Fruit fly (Drosophila melanogaster) whole organism, embryonic: ENCODE data around the gene CG2006.

Experiments
- ATbp ChIP-seq: fragments of 200-800 bp; sonication (Bioruptor generic); optimal IDR thresholded peaks from 2 replicates; lab custom pipeline; 2017; ENCODE audit warnings: missing biosample characterization, mild to moderate bottlenecking, missing genetic modification characterization, missing genetic modification reagents
- B-H2 ChIP-seq: fragments of 200-800 bp; sonication (Bioruptor generic); optimal IDR thresholded peaks from 2 replicates; lab custom pipeline; 2018; ENCODE audit warnings: missing biosample characterization, mild to moderate bottlenecking, missing genetic modification characterization
- CG10979 ChIP-seq: fragments of 200-800 bp; sonication (Bioruptor generic); optimal IDR thresholded peaks from 2 replicates; lab custom pipeline; 2018; ENCODE audit warnings: missing biosample characterization, mild to moderate bottlenecking, missing genetic modification characterization, moderate library complexity
- CG11247 ChIP-seq: fragments of 200-800 bp; sonication (Bioruptor generic); IDR thresholded peaks from 2 replicates; pipeline ENCODE4 v1.3.6; 2022; ENCODE audit warnings: missing biosample characterization, missing genetic modification characterization
- CG12391 ChIP-seq: fragments of 200-800 bp; sonication (Bioruptor generic); optimal IDR thresholded peaks from 3 replicates; lab custom pipeline; 2018; ENCODE audit warnings: missing biosample characterization, mild to moderate bottlenecking, missing genetic modification characterization, moderate library complexity
- CG12744 ChIP-seq: fragments of 200-800 bp; sonication (Bioruptor generic); optimal IDR thresholded peaks from 2 replicates; lab custom pipeline; 2016; ENCODE audit warnings: missing biosample characterization, missing genetic modification characterization
- CG13296 ChIP-seq: fragments of 200-800 bp; sonication (Bioruptor generic); optimal IDR thresholded peaks from 3 replicates; lab custom pipeline; 2018; ENCODE audit warnings: missing biosample characterization, mild to moderate bottlenecking, missing genetic modification characterization
- CG13775 ChIP-seq: fragments of 200-800 bp; sonication (Bioruptor generic); optimal IDR thresholded peaks from 3 replicates; lab custom pipeline; 2017; ENCODE audit warnings: missing biosample characterization, mild to moderate bottlenecking, missing genetic modification characterization
- CG1529 ChIP-seq: fragments of 200-800 bp; sonication (Bioruptor generic); optimal IDR thresholded peaks from 3 replicates; lab custom pipeline; 2018; ENCODE audit warnings: missing biosample characterization, missing genetic modification characterization
- CG17802 ChIP-seq: fragments of 200-800 bp; sonication (Bioruptor generic); optimal IDR thresholded peaks from 2 replicates; lab custom pipeline; 2018; ENCODE audit warnings: missing biosample characterization, mild to moderate bottlenecking, missing genetic modification characterization, moderate library complexity
- CG18011 ChIP-seq: fragments of 200-800 bp; sonication (Bioruptor generic); optimal IDR thresholded peaks from 2 replicates; lab custom pipeline; 2017; ENCODE audit warnings: missing biosample characterization, missing genetic modification characterization, mild to moderate bottlenecking, moderate library complexity, missing genotype
- CG1832 ChIP-seq: fragments of 200-800 bp; sonication (Bioruptor generic); optimal IDR thresholded peaks from 2 replicates; lab custom pipeline; 2017; ENCODE audit warnings: missing biosample characterization, mild to moderate bottlenecking, missing genetic modification characterization, inconsistent platforms
- CG18476 ChIP-seq: fragments of 200-800 bp; sonication (Bioruptor generic); optimal IDR thresholded peaks from 2 replicates; lab custom pipeline; 2016; ENCODE audit warnings: missing biosample characterization, mild to moderate bottlenecking, missing genetic modification characterization
- CG31224 ChIP-seq: fragments of 200-800 bp; sonication (Bioruptor generic); IDR thresholded peaks from 2 replicates; pipeline ENCODE4 v1.3.6; 2022; ENCODE audit warnings: missing biosample characterization, missing genetic modification characterization
- CG32532 ChIP-seq: fragments of 200-800 bp; sonication (Bioruptor generic); IDR thresholded peaks from 2 replicates; pipeline ENCODE4 v1.3.6; 2022; ENCODE audit warnings: missing biosample characterization, missing genetic modification characterization
- CG34224 ChIP-seq: fragments of 200-800 bp; sonication (Bioruptor generic); IDR thresholded peaks from 3 replicates; pipeline ENCODE4 v1.3.6; 2022; ENCODE audit warnings: missing biosample characterization, missing genetic modification characterization; ENCODE audit not compliant: partially characterized antibody
- CG7786 ChIP-seq: fragments of 200-800 bp; sonication (Bioruptor generic); optimal IDR thresholded peaks from 2 replicates; lab custom pipeline; 2016; ENCODE audit warnings: missing biosample characterization, missing genetic modification characterization
- CHES-1-like ChIP-seq: fragments of 200-800 bp; sonication (Bioruptor generic); optimal IDR thresholded peaks from 2 replicates; lab custom pipeline; 2016; ENCODE audit warnings: missing biosample characterization, missing genetic modification characterization
- Chrac-16 ChIP-seq: fragments of 200-800 bp; sonication (Bioruptor generic); optimal IDR thresholded peaks from 3 replicates; lab custom pipeline; 2016; ENCODE audit warnings: missing biosample characterization, missing genetic modification characterization
- CoRest ChIP-seq: fragments of 200-800 bp; sonication (Bioruptor generic); optimal IDR thresholded peaks from 3 replicates; lab custom pipeline; 2018; ENCODE audit warnings: missing biosample characterization, mild to moderate bottlenecking, missing genetic modification characterization, moderate library complexity
- Dad ChIP-seq: fragments of 200-800 bp; sonication (Bioruptor generic); optimal IDR thresholded peaks from 3 replicates; lab custom pipeline; 2016; ENCODE audit warnings: missing biosample characterization, missing genetic modification characterization
- Dbx ChIP-seq: fragments of 200-800 bp; sonication (Bioruptor generic); IDR thresholded peaks from 3 replicates; pipeline ENCODE4 v1.3.6; 2022; ENCODE audit warnings: missing biosample characterization, missing genetic modification characterization
- ERR ChIP-seq: fragments of 200-800 bp; sonication (Bioruptor generic); optimal IDR thresholded peaks from 2 replicates; lab custom pipeline; 2016; ENCODE audit warnings: missing biosample characterization, missing genetic modification characterization
- Fer3 ChIP-seq: fragments of 200-800 bp; sonication (Bioruptor generic); optimal IDR thresholded peaks from 2 replicates; lab custom pipeline; 2018; ENCODE audit warnings: missing biosample characterization, mild to moderate bottlenecking, missing genetic modification characterization, moderate library complexity
- Gsc ChIP-seq: fragments of 200-800 bp; sonication (Bioruptor generic); IDR thresholded peaks from 2 replicates; pipeline ENCODE4 v1.3.6; 2022; ENCODE audit warnings: missing biosample characterization, missing genetic modification characterization
- H2.0 ChIP-seq: fragments of 200-800 bp; sonication (Bioruptor generic); IDR thresholded peaks from 2 replicates; pipeline ENCODE4 v1.3.6; 2022; ENCODE audit warnings: missing biosample characterization, missing genetic modification characterization
- Mad ChIP-seq: fragments of 200-800 bp; sonication (Bioruptor generic); optimal IDR thresholded peaks from 2 replicates; lab custom pipeline; 2016; ENCODE audit warnings: missing biosample characterization, missing genetic modification characterization
- Vsx1 ChIP-seq: fragments of 200-800 bp; sonication (Bioruptor generic); optimal IDR thresholded peaks from 2 replicates; lab custom pipeline; 2017; ENCODE audit warnings: missing biosample characterization, mild to moderate bottlenecking, missing genetic modification characterization, missing genetic modification reagents
- abd-A ChIP-seq: fragments of 200-800 bp; sonication (Bioruptor generic); optimal IDR thresholded peaks from 3 replicates; lab custom pipeline; 2019; ENCODE audit warnings: missing biosample characterization, mild to moderate bottlenecking, missing genetic modification characterization, moderate library complexity
- cwo ChIP-seq: fragments of 200-800 bp; sonication (Bioruptor generic); optimal IDR thresholded peaks from 3 replicates; lab custom pipeline; 2017; ENCODE audit warnings: missing biosample characterization, missing genetic modification characterization, mild to moderate bottlenecking, moderate library complexity, missing genetic modification reagents
- dmrt11E ChIP-seq: fragments of 200-800 bp; sonication (Bioruptor generic); optimal IDR thresholded peaks from 3 replicates; lab custom pipeline; 2018; ENCODE audit warnings: missing biosample characterization, mild to moderate bottlenecking, missing genetic modification characterization, moderate library complexity
- dmrt99B ChIP-seq: fragments of 200-800 bp; sonication (Bioruptor generic); optimal IDR thresholded peaks from 2 replicates; lab custom pipeline; 2018; ENCODE audit warnings: missing biosample characterization, mild to moderate bottlenecking, missing genetic modification characterization, moderate library complexity
- en ChIP-seq: fragments of 200-800 bp; sonication (Bioruptor generic); optimal IDR thresholded peaks from 2 replicates; lab custom pipeline; 2016; ENCODE audit warnings: missing biosample characterization, missing genetic modification characterization
- gcm2 ChIP-seq: fragments of 200-800 bp; sonication (Bioruptor generic); optimal IDR thresholded peaks from 2 replicates; lab custom pipeline; 2016; ENCODE audit warnings: missing biosample characterization, missing genetic modification characterization
- jumu ChIP-seq: fragments of 200-800 bp; sonication (Bioruptor generic); optimal IDR thresholded peaks from 3 replicates; lab custom pipeline; 2016; ENCODE audit warnings: missing biosample characterization, missing genetic modification characterization
- ken ChIP-seq: fragments of 200-800 bp; sonication (Bioruptor generic); IDR thresholded peaks from 3 replicates; pipeline ENCODE4 v1.3.6; 2022; ENCODE audit warnings: missing biosample characterization, missing genetic modification characterization
- klu ChIP-seq: fragments of 200-800 bp; sonication (Bioruptor generic); IDR thresholded peaks from 2 replicates; pipeline ENCODE4 v1.3.6; 2022; ENCODE audit warnings: missing biosample characterization, missing genetic modification characterization
- lbe ChIP-seq: fragments of 200-800 bp; sonication (Bioruptor generic); optimal IDR thresholded peaks from 2 replicates; lab custom pipeline; 2016; ENCODE audit warnings: missing biosample characterization, mild to moderate bottlenecking, missing genetic modification characterization
- nerfin-1 ChIP-seq: fragments of 200-800 bp; sonication (Bioruptor generic); optimal IDR thresholded peaks from 3 replicates; lab custom pipeline; 2019; ENCODE audit warnings: missing biosample characterization, mild to moderate bottlenecking, missing genetic modification characterization, moderate library complexity
- nerfin-2 ChIP-seq: fragments of 200-800 bp; sonication (Bioruptor generic); IDR thresholded peaks from 2 replicates; pipeline ENCODE4 v1.3.6; 2022; ENCODE audit warnings: missing biosample characterization, missing genetic modification characterization; ENCODE audit not compliant: partially characterized antibody
- nmo ChIP-seq: fragments of 200-800 bp; sonication (Bioruptor generic); optimal IDR thresholded peaks from 2 replicates; lab custom pipeline; 2018; ENCODE audit warnings: missing biosample characterization, mild to moderate bottlenecking, missing genetic modification characterization, moderate library complexity
- phol ChIP-seq: fragments of 200-800 bp; sonication (Bioruptor generic); optimal IDR thresholded peaks from 3 replicates; lab custom pipeline; 2018; ENCODE audit warnings: missing biosample characterization, mild to moderate bottlenecking, missing genetic modification characterization, moderate library complexity
- pum ChIP-seq: fragments of 200-800 bp; sonication (Bioruptor generic); optimal IDR thresholded peaks from 2 replicates; lab custom pipeline; 2016; ENCODE audit warnings: missing biosample characterization, missing genetic modification characterization
- ranshi ChIP-seq: fragments of 200-800 bp; sonication (Bioruptor generic); IDR thresholded peaks from 2 replicates; pipeline ENCODE4 v1.3.6; 2022; ENCODE audit warnings: missing biosample characterization, missing genetic modification characterization
- sc ChIP-seq, 3 experiments: fragments of >200 bp in 2 of 3; fragments of 200-800 bp in 1 of 3; sonication (Bioruptor generic) in 1 of 3; optimal IDR thresholded peaks; 2 replicates in 2 of 3; 3 replicates in 1 of 3; lab custom pipeline; 2017; ENCODE audit warnings: mild to moderate bottlenecking in 1 of 3, missing biosample characterization in 1 of 3, missing genetic modification characterization in 1 of 3, missing genetic modification reagents in 1 of 3
- sisA ChIP-seq: fragments of 200-800 bp; sonication (Bioruptor generic); IDR thresholded peaks from 2 replicates; pipeline ENCODE4 v1.3.6; 2022; ENCODE audit warnings: missing biosample characterization, missing genetic modification characterization
- so ChIP-seq: fragments of 200-800 bp; sonication (Bioruptor generic); IDR thresholded peaks from 3 replicates; pipeline ENCODE4 v1.3.6; 2022; ENCODE audit warnings: missing biosample characterization, missing genetic modification characterization
- tgo ChIP-seq: fragments of 200-800 bp; sonication (Bioruptor generic); IDR thresholded peaks from 3 replicates; pipeline ENCODE4 v1.3.6; 2022; ENCODE audit warnings: missing biosample characterization, missing genetic modification characterization
- trh ChIP-seq: fragments of 200-800 bp; sonication (Bioruptor generic); optimal IDR thresholded peaks from 2 replicates; lab custom pipeline; 2016; ENCODE audit warnings: missing biosample characterization, missing genetic modification characterization
- zen ChIP-seq: fragments of 200-800 bp; sonication (Bioruptor generic); optimal IDR thresholded peaks from 3 replicates; lab custom pipeline; 2018; ENCODE audit warnings: missing biosample characterization, mild to moderate bottlenecking, missing genetic modification characterization, moderate library complexity

The CG2006 gene

dm6 chr3R:29458689-29459136, 30.6 kb upstream of the CG2006 start (continued):
- TF ChIP-seq cwo (GFP tag; lab: Kevin White, UChicago) (no peak), trh (peak; percentile 37), CG13775 (peak; percentile 47), CG12744 (peak; percentile 30), CG10979 (tag; lab: Kevin White, UChicago) (peak; percentile 72), Vsx1 (GFP tag; lab: Kevin White, UChicago) (peak; percentile 45), CG34224 (GFP tag; lab: Robert Waterston, UW) (no peak), Gsc (GFP tag; lab: Robert Waterston, UW) (no peak), B-H2 (GFP tag; lab: Kevin White, UChicago) (no peak), nerfin-1 (tag; lab: Kevin White, UChicago) (peak; percentile 43), dmrt99B (tag; lab: Kevin White, UChicago) (peak; percentile 64), CoRest (peak; percentile 40), en (no peak), abd-A (tag; lab: Kevin White, UChicago) (no peak), ATbp (GFP tag; lab: Kevin White, UChicago) (peak; percentile 65), CG11247 (no peak), so (GFP tag; lab: Robert Waterston, UW) (peak; percentile 12; the same call in 1 of the 3 replicates), sisA (peak; percentile 36; the same call in 1 of the 2 replicates), jumu (GFP tag; lab: Kevin White, UChicago) (peak; percentile 41), H2.0 (GFP tag; lab: Robert Waterston, UW) (0 out of 2 replicates have a peak, but pooled peaks have one; percentile 39), nerfin-2 (no peak), zen (peak; percentile 62), Chrac-16 (GFP tag; lab: Kevin White, UChicago) (no peak), dmrt11E (tag; lab: Kevin White, UChicago) (peak; percentile 77), pum (GFP tag; lab: Kevin White, UChicago) (peak; percentile 66), lbe (GFP tag; lab: Kevin White, UChicago) (no peak), klu (GFP tag; lab: Robert Waterston, UW) (no peak), Fer3 (no peak), tgo (GFP tag; lab: Robert Waterston, UW) (no peak), Dad (GFP tag; lab: Kevin White, UChicago) (peak; percentile 5), CG7786 (GFP tag; lab: Kevin White, UChicago) (no peak), nmo (peak; percentile 58), CG18476 (peak; percentile 18), CG32532 (GFP tag; lab: Robert Waterston, UW) (no peak), CG1832 (GFP tag; lab: Kevin White, UChicago) (no peak), ranshi (GFP tag; lab: Robert Waterston, UW) (no peak), CG12391 (tag; lab: Kevin White, UChicago) (peak; percentile 62), CG18011 (GFP tag; lab: Kevin White, UChicago) (no peak), CG1529 (GFP tag; lab: Kevin White, UChicago) (peak; percentile 26), Mad (GFP tag; lab: Kevin White, UChicago) (no peak), CG31224 (GFP tag; lab: Robert Waterston, UW) (no peak), gcm2 (GFP tag; lab: Kevin White, UChicago) (no peak), ken (GFP tag; lab: Robert Waterston, UW) (no peak), CG13296 (GFP tag; lab: Kevin White, UChicago) (no peak), Dbx (no peak), phol (tag; lab: Kevin White, UChicago) (peak; percentile 77), sc (optimal IDR thresholded peaks at IDR 0.05; lab: Kevin White, UChicago) (no peak), sc (GFP tag; optimal IDR thresholded peaks at IDR 0.05; lab: Kevin White, UChicago) (peak; percentile 48), ERR (no peak), CG17802 (no peak), CHES-1-like (no peak)
